Worm (Caenorhabditis elegans) whole organism, late embryonic: Measurements from ENCODE around the gene nhr-123.

ENCODE experiments used
- F13H6.1 ChIP-seq: sonication (generic microtip); optimal IDR thresholded peaks from 2 replicates; lab custom pipeline; 2016; ENCODE audit warnings: missing genetic modification characterization, missing compliant biosample characterization
- K02D7.2 ChIP-seq: sonication (generic microtip); optimal IDR thresholded peaks from 2 replicates; lab custom pipeline; 2017; ENCODE audit warnings: mild to moderate bottlenecking, missing genetic modification characterization, missing compliant biosample characterization
- K09A11.1 ChIP-seq: sonication (generic microtip); optimal IDR thresholded peaks from 2 replicates; lab custom pipeline; 2017; ENCODE audit warnings: antibody characterized with exemption, mild to moderate bottlenecking, missing genetic modification characterization, missing compliant biosample characterization; ENCODE audit not compliant: insufficient read depth
- ceh-24 ChIP-seq: sonication (generic microtip); optimal IDR thresholded peaks from 2 replicates; lab custom pipeline; 2016; ENCODE audit warnings: mild to moderate bottlenecking, missing genetic modification characterization, missing compliant biosample characterization
- ceh-31 ChIP-seq: sonication (generic microtip); optimal IDR thresholded peaks from 2 replicates; lab custom pipeline; 2016; ENCODE audit warnings: missing genetic modification characterization, missing compliant biosample characterization
- ceh-45 ChIP-seq: fragments of 200-800 bp; sonication (Bioruptor generic); IDR thresholded peaks from 2 replicates; pipeline ENCODE4 v1.3.6; 2022; ENCODE audit warnings: missing genetic modification reagents, missing genetic modification characterization, missing compliant biosample characterization
- ceh-9 ChIP-seq: sonication (generic microtip); optimal IDR thresholded peaks from 2 replicates; lab custom pipeline; 2016; ENCODE audit warnings: mild to moderate bottlenecking, missing genetic modification characterization, inconsistent platforms, missing compliant biosample characterization
- che-1 ChIP-seq: sonication (generic microtip); optimal IDR thresholded peaks from 2 replicates; lab custom pipeline; 2016; ENCODE audit warnings: mild to moderate bottlenecking, missing genetic modification characterization, missing compliant biosample characterization
- elt-2 ChIP-seq: sonication (generic microtip); optimal IDR thresholded peaks from 2 replicates; lab custom pipeline; 2016; ENCODE audit warnings: missing genetic modification reagents, missing genetic modification characterization, missing compliant biosample characterization
- ets-4 ChIP-seq: sonication (generic microtip); optimal IDR thresholded peaks from 2 replicates; lab custom pipeline; 2016; ENCODE audit warnings: missing genetic modification characterization, missing compliant biosample characterization
- eyg-1 ChIP-seq: sonication (generic microtip); optimal IDR thresholded peaks from 2 replicates; lab custom pipeline; 2016; ENCODE audit warnings: missing genotype, missing genetic modification characterization, missing compliant biosample characterization
- fkh-10 ChIP-seq: fragments of 150-350 bp; optimal IDR thresholded peaks from 2 replicates; lab custom pipeline; 2014; ENCODE audit warnings: missing biosample characterization, missing genetic modification reagents, missing genetic modification characterization
- fkh-6 ChIP-seq: sonication (generic microtip); optimal IDR thresholded peaks from 2 replicates; lab custom pipeline; 2016; ENCODE audit warnings: missing genetic modification characterization, missing compliant biosample characterization
- gmeb-2 ChIP-seq: sonication (generic microtip); optimal IDR thresholded peaks from 2 replicates; lab custom pipeline; 2016; ENCODE audit warnings: missing genetic modification characterization, inconsistent platforms, missing compliant biosample characterization
- hlh-15 ChIP-seq: sonication (generic microtip); optimal IDR thresholded peaks from 2 replicates; lab custom pipeline; 2016; ENCODE audit warnings: missing genetic modification characterization, missing compliant biosample characterization
- hlh-30 ChIP-seq: sonication (generic microtip); optimal IDR thresholded peaks from 2 replicates; lab custom pipeline; 2017; ENCODE audit warnings: antibody characterized with exemption, missing genetic modification characterization, missing compliant biosample characterization; ENCODE audit not compliant: insufficient read depth
- lim-6 ChIP-seq: sonication (generic microtip); optimal IDR thresholded peaks from 2 replicates; lab custom pipeline; 2016; ENCODE audit warnings: missing genetic modification characterization, missing compliant biosample characterization
- lin-11 ChIP-seq: fragments of 200-800 bp; sonication (Bioruptor generic); optimal IDR thresholded peaks from 2 replicates; lab custom pipeline; 2018; ENCODE audit warnings: mild to moderate bottlenecking, missing genetic modification characterization, missing compliant biosample characterization
- nfya-1 ChIP-seq: sonication (generic microtip); optimal IDR thresholded peaks from 2 replicates; lab custom pipeline; 2017; ENCODE audit warnings: missing genetic modification characterization, mild to moderate bottlenecking, missing compliant biosample characterization, antibody characterized with exemption, moderate library complexity
- nhr-11 ChIP-seq: fragments of 150-350 bp; optimal IDR thresholded peaks from 2 replicates; lab custom pipeline; 2014; ENCODE audit warnings: missing biosample characterization, missing genetic modification characterization
- nhr-232 ChIP-seq: sonication (generic microtip); optimal IDR thresholded peaks from 2 replicates; lab custom pipeline; 2016; ENCODE audit warnings: missing genetic modification characterization, missing compliant biosample characterization
- npax-4 ChIP-seq: sonication (generic microtip); optimal IDR thresholded peaks from 2 replicates; lab custom pipeline; 2016; ENCODE audit warnings: missing genetic modification characterization, missing compliant biosample characterization
- odd-2 ChIP-seq: sonication (generic microtip); optimal IDR thresholded peaks from 2 replicates; lab custom pipeline; 2017; ENCODE audit warnings: antibody characterized with exemption, mild to moderate bottlenecking, missing genetic modification characterization, missing compliant biosample characterization
- pat-9 ChIP-seq: fragments of 200-800 bp; sonication (Bioruptor generic); optimal IDR thresholded peaks from 2 replicates; lab custom pipeline; 2018; ENCODE audit warnings: mild to moderate bottlenecking, missing genetic modification characterization, moderate library complexity, missing compliant biosample characterization
- pqm-1 ChIP-seq: sonication (generic microtip); optimal IDR thresholded peaks from 2 replicates; lab custom pipeline; 2016; ENCODE audit warnings: missing genetic modification characterization, missing compliant biosample characterization
- pros-1 ChIP-seq: fragments of 150-350 bp; optimal IDR thresholded peaks from 2 replicates; lab custom pipeline; 2014; ENCODE audit warnings: missing biosample characterization, missing genetic modification reagents, missing genetic modification characterization
- sdc-2 ChIP-seq: sonication (generic microtip); optimal IDR thresholded peaks from 2 replicates; lab custom pipeline; 2016; ENCODE audit warnings: missing genotype, missing genetic modification characterization, missing compliant biosample characterization
- sox-4 ChIP-seq: sonication (generic microtip); optimal IDR thresholded peaks from 2 replicates; lab custom pipeline; 2017; ENCODE audit warnings: mild to moderate bottlenecking, missing genetic modification characterization, inconsistent platforms, missing compliant biosample characterization
- syd-9 ChIP-seq: sonication (generic microtip); optimal IDR thresholded peaks from 2 replicates; lab custom pipeline; 2016; ENCODE audit warnings: mild to moderate bottlenecking, missing genetic modification characterization, moderate library complexity, missing compliant biosample characterization
- tbx-2 ChIP-seq: sonication (generic microtip); optimal IDR thresholded peaks from 2 replicates; lab custom pipeline; 2016; ENCODE audit warnings: missing genetic modification characterization, missing compliant biosample characterization
- unc-3 ChIP-seq, 2 experiments: fragments of 200-800 bp in 1 of 2; sonication (Bioruptor generic) in 1 of 2; sonication (generic microtip) in 1 of 2; conservative IDR thresholded peaks in 1 of 2; optimal IDR thresholded peaks in 1 of 2; 2 replicates each; pipeline versions ENCODE4 v1.3.6 to Lab custom; 2016 to 2022; ENCODE audit warnings: missing compliant biosample characterization in 2 of 2, missing genetic modification characterization in 2 of 2, missing genetic modification reagents in 1 of 2
- unc-55 ChIP-seq: sonication (generic microtip); optimal IDR thresholded peaks from 2 replicates; lab custom pipeline; 2017; ENCODE audit warnings: missing biosample characterization, missing genetic modification reagents, missing genetic modification characterization
- zip-5 ChIP-seq: sonication (generic microtip); optimal IDR thresholded peaks from 2 replicates; lab custom pipeline; 2016; ENCODE audit warnings: missing genetic modification characterization, missing compliant biosample characterization

Gene nhr-123

ce11 chrV:467507-467906 lies 16.3 kb downstream of the nhr-123 start:
- no peak for TF ChIP-seq nhr-232 (tag; lab: Kevin White, UChicago)
- TF ChIP-seq unc-3 (GFP tag; conservative IDR thresholded peaks at IDR 0.05; lab: Robert Waterston, UW), result no peak
- TF ChIP-seq unc-3 (tag; optimal IDR thresholded peaks at IDR 0.05; lab: Kevin White, UChicago), result no peak
- TF ChIP-seq eyg-1 (tag; lab: Kevin White, UChicago), result no peak
- no peak for TF ChIP-seq elt-2

- TF ChIP-seq syd-9 (tag; lab: Kevin White, UChicago) (no peak), ceh-31 (tag; lab: Kevin White, UChicago) (no peak), odd-2 (tag; lab: Kevin White, UChicago) (no peak), fkh-10 (GFP tag; lab: Kevin White, UChicago) (no peak), sox-4 (no peak), che-1 (no peak), gmeb-2 (tag; lab: Kevin White, UChicago) (no peak), nhr-11 (tag; lab: Kevin White, UChicago) (no peak), ceh-9 (tag; lab: Kevin White, UChicago) (no peak)
Observed at ce11 chrV:468460-468859, 17.2 kb downstream of the nhr-123 start, which contains the start of gene srbc-57. Gene srbc-57 (minus strand): TSS chrV:468560.

ce11 chrV:472589-472988 lies 21.3 kb downstream of the nhr-123 start, which contains the start of gene srt-31:
Gene srt-31 (plus strand): TSS chrV:472889.
- no peak for TF ChIP-seq fkh-10 (GFP tag; lab: Kevin White, UChicago)
- TF ChIP-seq K02D7.2, result no peak
- no peak for TF ChIP-seq hlh-15 (tag; lab: Kevin White, UChicago)
- TF ChIP-seq zip-5 (tag; lab: Kevin White, UChicago), result no peak
- no peak for TF ChIP-seq F13H6.1
- TF ChIP-seq ceh-9 (tag; lab: Kevin White, UChicago), result no peak
- TF ChIP-seq gmeb-2 (tag; lab: Kevin White, UChicago), result no peak
- no peak for TF ChIP-seq pqm-1

ce11 chrV:474516-474915 lies 23.3 kb downstream of the nhr-123 start, which contains the start of gene nhr-99:
Gene nhr-99 (plus strand): TSS chrV:474778.
- no peak for TF ChIP-seq pat-9 (tag; lab: Kevin White, UChicago)
- TF ChIP-seq nfya-1 (tag; lab: Kevin White, UChicago), result no peak
- TF ChIP-seq ceh-45 (GFP tag; lab: Robert Waterston, UW), result no peak
- no peak for TF ChIP-seq lin-11
- no peak for TF ChIP-seq sdc-2 (tag; lab: Kevin White, UChicago)
- TF ChIP-seq unc-55 (GFP tag; lab: Kevin White, UChicago), result no peak
- no peak for TF ChIP-seq ets-4 (tag; lab: Kevin White, UChicago)
- no peak for TF ChIP-seq tbx-2 (tag; lab: Kevin White, UChicago)
- no peak for TF ChIP-seq pros-1
- TF ChIP-seq zip-5 (tag; lab: Kevin White, UChicago), result no peak
- no peak for TF ChIP-seq ceh-24
- no peak for TF ChIP-seq nhr-232 (tag; lab: Kevin White, UChicago)
- no peak for TF ChIP-seq npax-4 (tag; lab: Kevin White, UChicago)
- TF ChIP-seq fkh-10 (GFP tag; lab: Kevin White, UChicago), result no peak
- TF ChIP-seq sox-4, result no peak
- TF ChIP-seq lim-6 (tag; lab: Kevin White, UChicago), result no peak
- no peak for TF ChIP-seq fkh-6 (tag; lab: Kevin White, UChicago)
- TF ChIP-seq, all 69 proteins: peak for 0

- TF ChIP-seq nhr-11 (tag; lab: Kevin White, UChicago), result no peak
- no peak for TF ChIP-seq K02D7.2
- no peak for TF ChIP-seq odd-2 (tag; lab: Kevin White, UChicago)
- TF ChIP-seq hlh-30 (tag; lab: Kevin White, UChicago), result no peak
- no peak for TF ChIP-seq K09A11.1
Observed at ce11 chrV:477664-478212, 26.5 kb downstream of the nhr-123 start, which contains the start of gene nhr-55. Gene nhr-55 (plus strand): TSS chrV:478162.
